Worm (Caenorhabditis elegans) whole organism, early embryonic: ENCODE measurements around the gene nhr-119.

ENCODE experiments used
- B0310.2 ChIP-seq: sonication (generic microtip); optimal IDR thresholded peaks from 2 replicates; lab custom pipeline; 2016; ENCODE audit warnings: mild to moderate bottlenecking, missing genetic modification characterization, missing compliant biosample characterization
- F13C5.2 ChIP-seq: sonication (generic microtip); optimal IDR thresholded peaks from 2 replicates; lab custom pipeline; 2017; ENCODE audit warnings: mild to moderate bottlenecking, missing genetic modification characterization, inconsistent platforms, missing compliant biosample characterization
- ama-1 ChIP-seq: fragments of 150-350 bp; optimal IDR thresholded peaks from 2 replicates; lab custom pipeline; 2014
- ceh-13 ChIP-seq: fragments of 200-800 bp; sonication (Bioruptor generic); optimal IDR thresholded peaks from 2 replicates; lab custom pipeline; 2018; ENCODE audit warnings: mild to moderate bottlenecking, missing genetic modification characterization, missing compliant biosample characterization
- ets-7 ChIP-seq: sonication (generic microtip); optimal IDR thresholded peaks from 2 replicates; lab custom pipeline; 2016; ENCODE audit warnings: missing genotype, missing genetic modification characterization, missing compliant biosample characterization
- flt-1 ChIP-seq: fragments of 200-800 bp; sonication (Bioruptor generic); IDR thresholded peaks from 2 replicates; pipeline ENCODE4 v1.3.6; 2022; ENCODE audit warnings: missing genetic modification characterization, missing compliant biosample characterization
- hmg-4 ChIP-seq: fragments of 200-800 bp; sonication (Bioruptor generic); optimal IDR thresholded peaks from 2 replicates; lab custom pipeline; 2018; ENCODE audit warnings: mild to moderate bottlenecking, missing genetic modification characterization, missing compliant biosample characterization
- hnd-1 ChIP-seq: sonication (generic microtip); optimal IDR thresholded peaks from 2 replicates; lab custom pipeline; 2016; ENCODE audit warnings: missing genetic modification characterization, missing compliant biosample characterization
- pes-1 ChIP-seq: fragments of 200-800 bp; sonication (Bioruptor generic); IDR thresholded peaks from 2 replicates; pipeline ENCODE4 v1.3.6; 2022; ENCODE audit warnings: missing genetic modification reagents, missing genetic modification characterization, missing compliant biosample characterization
- scrt-1 ChIP-seq: fragments of 200-800 bp; sonication (Bioruptor generic); IDR thresholded peaks from 2 replicates; pipeline ENCODE4 v1.3.6; 2022; ENCODE audit warnings: missing genetic modification characterization, missing compliant biosample characterization
- sea-1 ChIP-seq: fragments of 200-800 bp; sonication (Bioruptor generic); conservative IDR thresholded peaks from 2 replicates; pipeline ENCODE4 v1.3.6; 2022; ENCODE audit warnings: missing genetic modification characterization, missing compliant biosample characterization
- tbx-11 ChIP-seq: fragments of 200-800 bp; sonication (Bioruptor generic); IDR thresholded peaks from 2 replicates; pipeline ENCODE4 v1.3.6; 2022; ENCODE audit warnings: missing genetic modification characterization, missing compliant biosample characterization
- tra-4 ChIP-seq: sonication (generic microtip); optimal IDR thresholded peaks from 2 replicates; lab custom pipeline; 2017; ENCODE audit warnings: missing genetic modification characterization, missing compliant biosample characterization

DNA sequence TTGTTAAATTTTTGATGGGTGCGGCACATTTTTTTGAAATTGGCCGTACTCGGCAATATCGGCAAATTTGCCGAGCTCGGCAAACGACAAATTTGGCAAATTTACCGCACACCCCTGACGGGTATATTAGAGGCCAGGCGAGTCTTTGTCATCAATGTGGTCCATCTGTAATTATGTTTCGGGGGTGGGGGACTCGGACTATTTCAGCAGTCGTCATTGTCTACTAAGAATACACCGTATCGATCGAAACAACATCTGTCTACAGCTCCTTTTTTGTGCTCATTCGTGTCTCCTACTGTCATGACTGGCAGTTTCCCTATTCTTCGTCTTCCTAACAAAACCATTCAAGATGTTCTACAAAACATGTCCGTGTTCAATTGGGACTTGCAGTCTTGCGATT is 34.1 kb downstream of the nhr-119 start, which contains the start of gene F08D12.15:
- no peak for TF ChIP-seq hmg-4 (GFP tag; lab: Kevin White, UChicago)
- no peak for TF ChIP-seq ama-1 (lab: Kevin White, UChicago)
- no peak for TF ChIP-seq tra-4 (tag; lab: Kevin White, UChicago)
- no peak for TF ChIP-seq tbx-11 (GFP tag; lab: Robert Waterston, UW)
- no peak for TF ChIP-seq flt-1
- TF ChIP-seq scrt-1 (GFP tag; lab: Robert Waterston, UW): no peak
- no peak for TF ChIP-seq ets-7 (tag; lab: Kevin White, UChicago)
- no peak for TF ChIP-seq F13C5.2
- no peak for TF ChIP-seq ceh-13 (GFP tag; lab: Kevin White, UChicago)
- no peak for TF ChIP-seq hnd-1 (tag; lab: Kevin White, UChicago)
- no peak for TF ChIP-seq B0310.2 (tag; lab: Kevin White, UChicago)
- no peak for TF ChIP-seq pes-1 (GFP tag; lab: Robert Waterston, UW)
- TF ChIP-seq sea-1: no peak
